Worm (Caenorhabditis elegans): ENCODE data around the gene C29E4.15.

- no peak for TF ChIP-seq dao-5 (tag; optimal IDR thresholded peaks at IDR 0.05)
- no peak for TF ChIP-seq W03F9.2 (tag; optimal IDR thresholded peaks at IDR 0.05)
These were observed 49.1 kb downstream of the C29E4.15 start for ce11 chrIII:8001557-8001956.
